Worm (Caenorhabditis elegans): ENCODE results near the gene F25E5.8.

The F25E5.8 gene

ce11 chrV:7426594-7426993 lies 9.1 kb upstream of the F25E5.8 start, which contains the start of gene srw-68:
TSS of gene srw-68 (minus strand) at chrV:7426694.
- TF ChIP-seq ceh-36 (tag; optimal IDR thresholded peaks at IDR 0.05), result no peak
- no peak for TF ChIP-seq ets-7 (tag; optimal IDR thresholded peaks at IDR 0.05)
- TF ChIP-seq hmg-4 (GFP tag; optimal IDR thresholded peaks at IDR 0.05), result no peak
- TF ChIP-seq scrt-1 (GFP tag; IDR thresholded peaks at IDR 0.05), result no peak
- TF ChIP-seq tbx-37 (GFP tag; conservative IDR thresholded peaks at IDR 0.05), result no peak
- TF ChIP-seq F13C5.2 (tag; optimal IDR thresholded peaks at IDR 0.05), result no peak
- TF ChIP-seq hnd-1 (tag; optimal IDR thresholded peaks at IDR 0.05), result no peak
- TF ChIP-seq aly-1 (tag; optimal IDR thresholded peaks at IDR 0.05), result no peak
- no peak for TF ChIP-seq B0310.2 (tag; optimal IDR thresholded peaks at IDR 0.05)
- no peak for TF ChIP-seq tra-4 (tag; optimal IDR thresholded peaks at IDR 0.05)
- TF ChIP-seq hmbx-1 (tag; optimal IDR thresholded peaks at IDR 0.05), result no peak

- TF ChIP-seq hnd-1 (tag; optimal IDR thresholded peaks at IDR 0.05) (no peak), scrt-1 (GFP tag; IDR thresholded peaks at IDR 0.05) (no peak), tra-4 (tag; optimal IDR thresholded peaks at IDR 0.05) (no peak), F13C5.2 (tag; optimal IDR thresholded peaks at IDR 0.05) (no peak), ets-7 (tag; optimal IDR thresholded peaks at IDR 0.05) (no peak), tbx-11 (GFP tag; IDR thresholded peaks at IDR 0.05) (no peak), aly-1 (tag; optimal IDR thresholded peaks at IDR 0.05) (no peak), hmg-4 (GFP tag; optimal IDR thresholded peaks at IDR 0.05) (no peak), sea-1 (GFP tag; conservative IDR thresholded peaks at IDR 0.05) (no peak), hmbx-1 (tag; optimal IDR thresholded peaks at IDR 0.05) (no peak), tbx-37 (GFP tag; conservative IDR thresholded peaks at IDR 0.05) (no peak), ceh-13 (GFP tag; optimal IDR thresholded peaks at IDR 0.05) (no peak), flt-1 (GFP tag; IDR thresholded peaks at IDR 0.05) (no peak), ama-1 (optimal IDR thresholded peaks at IDR 0.05) (no peak)
Measured at ce11 chrV:7428880-7429279, 6.8 kb upstream of the F25E5.8 start, which contains the start of gene srw-69. TSS of gene srw-69 (minus strand) at chrV:7428980.

- TF ChIP-seq ceh-36 (tag; optimal IDR thresholded peaks at IDR 0.05), result no peak
- TF ChIP-seq tbx-37 (GFP tag; conservative IDR thresholded peaks at IDR 0.05), result no peak
- TF ChIP-seq B0310.2 (tag; optimal IDR thresholded peaks at IDR 0.05), result no peak
Measured at ce11 chrV:7431016-7431415, 4.7 kb upstream of the F25E5.8 start, which contains the start of gene srw-71. TSS of gene srw-71 (minus strand) at chrV:7431116.

DNA sequence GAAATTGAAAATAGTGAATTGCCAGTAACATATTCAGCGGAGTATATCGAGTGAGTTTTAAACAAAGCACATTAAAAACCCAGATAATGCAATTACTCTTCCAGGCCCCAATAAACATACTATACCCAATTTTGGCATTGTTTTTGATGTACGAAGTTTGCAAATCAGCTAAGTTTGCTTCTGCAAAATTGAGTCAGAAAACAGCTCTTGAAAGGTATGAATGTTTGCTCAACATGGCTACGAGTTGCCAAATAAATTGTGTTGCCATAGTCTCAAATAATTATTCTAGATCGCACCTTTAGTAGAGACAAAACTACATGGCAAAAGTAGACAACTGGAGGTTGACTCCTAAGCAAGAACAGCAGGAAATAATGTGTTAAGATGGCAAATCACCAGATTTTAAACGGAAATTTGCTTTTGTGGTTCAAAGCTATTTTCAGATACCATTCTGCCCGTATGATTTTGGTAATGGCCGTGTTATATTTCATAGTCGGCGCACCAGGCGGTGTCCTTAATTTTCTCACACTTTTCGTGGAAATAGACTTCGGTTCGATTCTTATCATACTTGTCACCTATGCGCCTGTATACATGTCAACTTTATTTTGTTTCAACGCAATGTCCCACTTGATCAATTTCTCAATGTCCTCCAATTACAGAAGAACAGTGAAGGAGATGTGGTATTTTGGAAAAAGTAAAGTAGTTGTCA lies 3.1 kb upstream of the F25E5.8 start:
- TF ChIP-seq ets-7 (tag; optimal IDR thresholded peaks at IDR 0.05), result no peak

- TF ChIP-seq aly-1 (tag; optimal IDR thresholded peaks at IDR 0.05) (no peak), sea-1 (GFP tag; conservative IDR thresholded peaks at IDR 0.05) (no peak), hmbx-1 (tag; optimal IDR thresholded peaks at IDR 0.05) (no peak), ceh-36 (tag; optimal IDR thresholded peaks at IDR 0.05) (no peak), B0310.2 (tag; optimal IDR thresholded peaks at IDR 0.05) (no peak), hmg-4 (GFP tag; optimal IDR thresholded peaks at IDR 0.05) (no peak), tbx-37 (GFP tag; conservative IDR thresholded peaks at IDR 0.05) (no peak), hnd-1 (tag; optimal IDR thresholded peaks at IDR 0.05) (no peak), ceh-13 (GFP tag; optimal IDR thresholded peaks at IDR 0.05) (no peak), scrt-1 (GFP tag; IDR thresholded peaks at IDR 0.05) (no peak), tbx-11 (GFP tag; IDR thresholded peaks at IDR 0.05) (no peak), pes-1 (GFP tag; IDR thresholded peaks at IDR 0.05) (no peak), ama-1 (optimal IDR thresholded peaks at IDR 0.05) (no peak), F13C5.2 (tag; optimal IDR thresholded peaks at IDR 0.05) (no peak), ets-7 (tag; optimal IDR thresholded peaks at IDR 0.05) (no peak), tra-4 (tag; optimal IDR thresholded peaks at IDR 0.05) (no peak), flt-1 (GFP tag; IDR thresholded peaks at IDR 0.05) (no peak)
Measured at ce11 chrV:7434805-7435363, 846 bp upstream of the F25E5.8 start.

DNA sequence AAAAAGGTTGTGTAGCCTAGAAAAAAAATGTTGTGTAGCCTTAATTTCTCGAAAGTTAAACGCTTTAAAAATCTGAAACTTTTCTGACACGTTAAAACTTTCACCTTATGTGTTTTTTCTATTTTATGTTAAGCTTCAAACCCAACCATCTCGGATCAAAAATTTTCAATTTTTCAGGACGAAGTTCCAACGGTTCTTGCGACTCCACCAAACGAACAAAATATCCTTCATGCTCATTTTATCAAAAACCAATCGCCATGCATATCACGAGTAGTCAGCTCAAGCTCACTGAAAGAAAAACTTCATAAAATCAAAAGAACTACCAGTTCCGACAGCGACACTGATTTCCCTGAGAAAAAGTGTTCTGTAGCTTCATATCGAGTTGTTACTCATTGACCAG lies 779 bp downstream of the F25E5.8 start:
- TF ChIP-seq hmbx-1 (tag; optimal IDR thresholded peaks at IDR 0.05) (no peak), tra-4 (tag; optimal IDR thresholded peaks at IDR 0.05) (no peak), ama-1 (optimal IDR thresholded peaks at IDR 0.05) (no peak), tbx-37 (GFP tag; conservative IDR thresholded peaks at IDR 0.05) (no peak), ceh-13 (GFP tag; optimal IDR thresholded peaks at IDR 0.05) (no peak), aly-1 (tag; optimal IDR thresholded peaks at IDR 0.05) (no peak), F13C5.2 (tag; optimal IDR thresholded peaks at IDR 0.05) (no peak), B0310.2 (tag; optimal IDR thresholded peaks at IDR 0.05) (no peak), flt-1 (GFP tag; IDR thresholded peaks at IDR 0.05) (no peak), sea-1 (GFP tag; conservative IDR thresholded peaks at IDR 0.05) (no peak), pes-1 (GFP tag; IDR thresholded peaks at IDR 0.05) (no peak), hmg-4 (GFP tag; optimal IDR thresholded peaks at IDR 0.05) (no peak), scrt-1 (GFP tag; IDR thresholded peaks at IDR 0.05) (no peak), tbx-11 (GFP tag; IDR thresholded peaks at IDR 0.05) (no peak), hnd-1 (tag; optimal IDR thresholded peaks at IDR 0.05) (no peak)

DNA sequence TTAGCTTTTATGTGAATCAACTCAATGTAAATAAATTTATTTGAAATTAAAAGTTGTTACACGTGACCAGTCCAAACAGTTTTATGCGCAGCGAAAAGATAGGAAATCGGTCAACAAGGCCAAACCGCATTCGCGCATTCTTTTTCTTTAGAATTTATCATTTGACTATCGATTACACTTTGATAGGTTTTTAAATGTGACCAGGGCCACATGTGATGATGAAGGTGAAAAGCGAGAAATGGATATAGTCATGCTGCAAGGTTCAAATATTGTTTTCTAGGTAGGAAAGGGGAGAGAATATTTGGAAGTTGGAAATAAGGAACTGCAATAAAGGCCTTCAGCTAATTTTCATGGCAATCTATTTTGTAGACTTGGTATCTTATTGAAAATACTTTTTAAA lies 1.2 kb downstream of the F25E5.8 start:
- TF ChIP-seq hnd-1 (tag; optimal IDR thresholded peaks at IDR 0.05) (no peak), tra-4 (tag; optimal IDR thresholded peaks at IDR 0.05) (no peak), ceh-36 (tag; optimal IDR thresholded peaks at IDR 0.05) (no peak), hmbx-1 (tag; optimal IDR thresholded peaks at IDR 0.05) (no peak), B0310.2 (tag; optimal IDR thresholded peaks at IDR 0.05) (no peak), scrt-1 (GFP tag; IDR thresholded peaks at IDR 0.05) (no peak)

ce11 chrV:7437538-7437937 lies 1.8 kb downstream of the F25E5.8 start, which contains the start of gene F25E5.9:
TSS of gene F25E5.9 (minus strand) at chrV:7437919.
- TF ChIP-seq scrt-1 (GFP tag; IDR thresholded peaks at IDR 0.05) (no peak), flt-1 (GFP tag; IDR thresholded peaks at IDR 0.05) (no peak), tra-4 (tag; optimal IDR thresholded peaks at IDR 0.05) (no peak), tbx-37 (GFP tag; conservative IDR thresholded peaks at IDR 0.05) (no peak), B0310.2 (tag; optimal IDR thresholded peaks at IDR 0.05) (no peak), tbx-11 (GFP tag; IDR thresholded peaks at IDR 0.05) (no peak), hmg-4 (GFP tag; optimal IDR thresholded peaks at IDR 0.05) (no peak)

All from whole organism, early embryonic.